Worm (Caenorhabditis elegans) whole organism, L2 larva: Measurements from ENCODE around the gene C05E7.3.
A peak's percentile ranks its signal among the peaks of the same experiment; 100 is the strongest.

Experiments
- C34F6.9 ChIP-seq: fragments of 150-350 bp; optimal IDR thresholded peaks from 2 replicates; lab custom pipeline; 2014; ENCODE audit warnings: missing biosample characterization, missing genetic modification characterization
- F13H6.1 ChIP-seq: sonication (generic microtip); optimal IDR thresholded peaks from 2 replicates; lab custom pipeline; 2016; ENCODE audit warnings: missing genetic modification characterization, missing compliant biosample characterization
- R02D3.7 ChIP-seq: fragments of 150-350 bp; optimal IDR thresholded peaks from 2 replicates; lab custom pipeline; 2014; ENCODE audit warnings: missing biosample characterization, missing genetic modification characterization
- Y55F3AM.14 ChIP-seq: fragments of 200-800 bp; sonication (Bioruptor generic); optimal IDR thresholded peaks from 2 replicates; lab custom pipeline; 2018; ENCODE audit warnings: mild to moderate bottlenecking, missing genetic modification characterization, missing compliant biosample characterization
- alr-1 ChIP-seq: fragments of 150-350 bp; optimal IDR thresholded peaks from 2 replicates; lab custom pipeline; 2014; ENCODE audit warnings: missing biosample characterization, missing genetic modification characterization
- aly-2 ChIP-seq: fragments of 150-350 bp; optimal IDR thresholded peaks from 2 replicates; lab custom pipeline; 2014; ENCODE audit warnings: missing biosample characterization, missing genetic modification characterization
- blmp-1 ChIP-seq: sonication (generic microtip); optimal IDR thresholded peaks from 2 replicates; lab custom pipeline; 2017; ENCODE audit warnings: missing genetic modification characterization, mild to moderate bottlenecking, missing compliant biosample characterization, antibody characterized with exemption, moderate library complexity; ENCODE audit not compliant: insufficient read depth
- ceh-16 ChIP-seq: fragments of 150-350 bp; optimal IDR thresholded peaks from 2 replicates; lab custom pipeline; 2014; ENCODE audit warnings: missing biosample characterization, missing genetic modification characterization
- ceh-82 ChIP-seq: fragments of 150-350 bp; optimal IDR thresholded peaks from 2 replicates; lab custom pipeline; 2014; ENCODE audit warnings: missing biosample characterization, missing genetic modification characterization
- crh-2 ChIP-seq: sonication (generic microtip); optimal IDR thresholded peaks from 2 replicates; lab custom pipeline; 2017; ENCODE audit warnings: missing biosample characterization, missing genetic modification characterization
- egl-27 ChIP-seq: sonication (generic microtip); optimal IDR thresholded peaks from 3 replicates; lab custom pipeline; 2017; ENCODE audit warnings: missing biosample characterization, missing genetic modification reagents, missing genetic modification characterization
- elt-3 ChIP-seq: sonication (generic microtip); optimal IDR thresholded peaks from 2 replicates; lab custom pipeline; 2017; ENCODE audit warnings: missing biosample characterization, missing genetic modification characterization
- fos-1 ChIP-seq: fragments of 150-350 bp; optimal IDR thresholded peaks from 2 replicates; lab custom pipeline; 2014; ENCODE audit warnings: missing biosample characterization, missing genetic modification characterization
- gmeb-1 ChIP-seq: fragments of 150-350 bp; optimal IDR thresholded peaks from 2 replicates; lab custom pipeline; 2014; ENCODE audit warnings: missing biosample characterization, missing genetic modification characterization
- lin-11 ChIP-seq: fragments of 150-350 bp; sonication (generic microtip); optimal IDR thresholded peaks from 2 replicates; lab custom pipeline; 2014; ENCODE audit warnings: missing biosample characterization, missing genetic modification characterization, inconsistent platforms, mixed read lengths
- lin-13 ChIP-seq: fragments of 150-350 bp; optimal IDR thresholded peaks from 2 replicates; lab custom pipeline; 2014; ENCODE audit warnings: missing biosample characterization, missing genetic modification reagents, missing genetic modification characterization
- lin-39 ChIP-seq: fragments of 150-350 bp; optimal IDR thresholded peaks from 2 replicates; lab custom pipeline; 2014; ENCODE audit warnings: missing biosample characterization, missing genetic modification reagents, missing genetic modification characterization
- lsy-2 ChIP-seq, 2 experiments: fragments of 150-350 bp in 1 of 2; sonication (generic microtip) in 1 of 2; optimal IDR thresholded peaks; 2 replicates each; lab custom pipeline; 2014 to 2017; ENCODE audit warnings: missing biosample characterization in 2 of 2, missing genetic modification characterization in 2 of 2
- mab-5 ChIP-seq: fragments of 150-350 bp; optimal IDR thresholded peaks from 2 replicates; lab custom pipeline; 2014; ENCODE audit warnings: missing biosample characterization, missing genetic modification characterization
- mbf-1 ChIP-seq: sonication (generic microtip); optimal IDR thresholded peaks from 2 replicates; lab custom pipeline; 2017; ENCODE audit warnings: missing biosample characterization, missing genetic modification characterization
- mdl-1 ChIP-seq, 2 experiments: fragments of 150-350 bp in 1 of 2; sonication (generic microtip) in 1 of 2; optimal IDR thresholded peaks; 2 replicates each; lab custom pipeline; 2017; ENCODE audit warnings: missing biosample characterization in 2 of 2, missing genetic modification characterization in 2 of 2
- nhr-10 ChIP-seq: sonication (generic microtip); optimal IDR thresholded peaks from 2 replicates; lab custom pipeline; 2017; ENCODE audit warnings: missing biosample characterization, missing genetic modification characterization
- nhr-11 ChIP-seq: fragments of 150-350 bp; optimal IDR thresholded peaks from 2 replicates; lab custom pipeline; 2014; ENCODE audit warnings: missing biosample characterization, missing genetic modification characterization
- nhr-12 ChIP-seq: fragments of 150-350 bp; optimal IDR thresholded peaks from 2 replicates; lab custom pipeline; 2014; ENCODE audit warnings: missing biosample characterization, missing genetic modification characterization
- nhr-129 ChIP-seq: fragments of 150-350 bp; optimal IDR thresholded peaks from 2 replicates; lab custom pipeline; 2014; ENCODE audit warnings: missing biosample characterization, missing genetic modification characterization
- nhr-21 ChIP-seq: fragments of 150-350 bp; optimal IDR thresholded peaks from 2 replicates; lab custom pipeline; 2014; ENCODE audit warnings: missing biosample characterization, missing genetic modification characterization
- nhr-23 ChIP-seq: fragments of 150-350 bp; optimal IDR thresholded peaks from 2 replicates; lab custom pipeline; 2014; ENCODE audit warnings: missing biosample characterization, missing genetic modification reagents, missing genetic modification characterization
- nhr-237 ChIP-seq: fragments of 150-350 bp; optimal IDR thresholded peaks from 2 replicates; lab custom pipeline; 2014; ENCODE audit warnings: missing biosample characterization, missing genetic modification characterization
- nhr-25 ChIP-seq: fragments of 150-350 bp; sonication (generic microtip); optimal IDR thresholded peaks from 3 replicates; lab custom pipeline; 2014; ENCODE audit warnings: missing biosample characterization, missing genetic modification characterization
- nhr-6 ChIP-seq: fragments of 150-350 bp; optimal IDR thresholded peaks from 2 replicates; lab custom pipeline; 2014; ENCODE audit warnings: missing biosample characterization, missing genetic modification characterization
- peb-1 ChIP-seq: fragments of 150-350 bp; optimal IDR thresholded peaks from 2 replicates; lab custom pipeline; 2014; ENCODE audit warnings: missing biosample characterization, missing genetic modification characterization
- sem-4 ChIP-seq: fragments of 150-350 bp; optimal IDR thresholded peaks from 2 replicates; lab custom pipeline; 2014; ENCODE audit warnings: missing biosample characterization, missing genetic modification reagents, missing genetic modification characterization
- skn-1 ChIP-seq: sonication (generic microtip); optimal IDR thresholded peaks from 2 replicates; lab custom pipeline; 2017; ENCODE audit warnings: missing biosample characterization, missing genetic modification characterization
- sma-3 ChIP-seq: sonication (generic microtip); optimal IDR thresholded peaks from 2 replicates; lab custom pipeline; 2016; ENCODE audit warnings: missing genetic modification reagents, missing genetic modification characterization, missing compliant biosample characterization
- sma-9 ChIP-seq, 2 experiments: fragments of 150-350 bp in 1 of 2; sonication (generic microtip) in 1 of 2; optimal IDR thresholded peaks; 2 replicates each; lab custom pipeline; 2014 to 2016; ENCODE audit warnings: missing genetic modification characterization in 2 of 2, mild to moderate bottlenecking in 1 of 2, missing biosample characterization in 1 of 2, missing compliant biosample characterization in 1 of 2, missing genetic modification reagents in 1 of 2, moderate library complexity in 1 of 2
- snpc-4 ChIP-seq: fragments of 150-350 bp; optimal IDR thresholded peaks from 2 replicates; lab custom pipeline; 2014; ENCODE audit warnings: missing biosample characterization, missing genetic modification characterization
- unc-39 ChIP-seq: fragments of 150-350 bp; optimal IDR thresholded peaks from 2 replicates; lab custom pipeline; 2014; ENCODE audit warnings: missing biosample characterization, missing genetic modification characterization
- unc-55 ChIP-seq: fragments of 150-350 bp; sonication (generic microtip); optimal IDR thresholded peaks from 3 replicates; lab custom pipeline; 2014; ENCODE audit warnings: missing biosample characterization, missing genetic modification reagents, missing genetic modification characterization
- unc-62 ChIP-seq: fragments of 150-350 bp; optimal IDR thresholded peaks from 2 replicates; lab custom pipeline; 2014; ENCODE audit warnings: missing biosample characterization, missing genetic modification reagents, missing genetic modification characterization
- zag-1 ChIP-seq: fragments of 150-350 bp; optimal IDR thresholded peaks from 2 replicates; lab custom pipeline; 2014; ENCODE audit warnings: missing biosample characterization, missing genetic modification characterization
- ztf-4 ChIP-seq: fragments of 150-350 bp; optimal IDR thresholded peaks from 2 replicates; lab custom pipeline; 2014; ENCODE audit warnings: missing biosample characterization, missing genetic modification characterization

C05E7.3 gene

ce11 chrX:12977451-12977850 is 31.0 kb upstream of the C05E7.3 start, which contains the start of gene F11C1.9:
Gene F11C1.9, minus strand, starts transcription at chrX:12977551.
- TF ChIP-seq ztf-4 (tag; lab: Kevin White, UChicago) (no peak), unc-62 (GFP tag; lab: Kevin White, UChicago) (no peak), F13H6.1 (tag; lab: Kevin White, UChicago) (no peak), nhr-21 (no peak), alr-1 (no peak)

- TF ChIP-seq sem-4 (tag; lab: Kevin White, UChicago) (no peak), nhr-23 (tag; lab: Kevin White, UChicago) (no peak), nhr-25 (no peak), nhr-11 (tag; lab: Kevin White, UChicago) (no peak), crh-2 (no peak), blmp-1 (tag; lab: Kevin White, UChicago) (no peak), mbf-1 (no peak), lin-13 (GFP tag; lab: Kevin White, UChicago) (no peak)
Measured at ce11 chrX:12976774-12977173, 30.3 kb upstream of the C05E7.3 start, which contains the start of the genes F11C1.4 and F11C1.10. Gene F11C1.4, plus strand, starts transcription at chrX:12977074. Gene F11C1.10, plus strand, starts transcription at chrX:12977082.

- TF ChIP-seq sem-4 (tag; lab: Kevin White, UChicago) (peak; percentile 85), snpc-4 (tag; lab: Kevin White, UChicago) (peak; percentile 17), mdl-1 (tag; optimal IDR thresholded peaks at IDR 0.05; lab: Kevin White, UChicago) (peak in 1 of 2 experiments; percentile 16), nhr-10 (tag; lab: Kevin White, UChicago) (no peak), nhr-23 (tag; lab: Kevin White, UChicago) (no peak), crh-2 (peak; percentile 80), nhr-129 (tag; lab: Kevin White, UChicago) (peak; percentile 91), nhr-21 (peak; percentile 81), unc-55 (GFP tag; lab: Kevin White, UChicago) (peak; percentile 71), zag-1 (tag; lab: Kevin White, UChicago) (peak; percentile 10), F13H6.1 (tag; lab: Kevin White, UChicago) (peak; percentile 73), fos-1 (tag; lab: Kevin White, UChicago) (peak; percentile 63), aly-2 (tag; lab: Kevin White, UChicago) (no peak), R02D3.7 (no peak), blmp-1 (tag; lab: Kevin White, UChicago) (peak; percentile 34), sma-9 (GFP tag; optimal IDR thresholded peaks at IDR 0.05; lab: Kevin White, UChicago) (peak; percentile 84), sma-9 (tag; optimal IDR thresholded peaks at IDR 0.05; lab: Kevin White, UChicago) (no peak), C34F6.9 (tag; lab: Kevin White, UChicago) (peak; percentile 89), mab-5 (tag; lab: Kevin White, UChicago) (peak; percentile 51), lin-11 (tag; lab: Kevin White, UChicago) (peak; percentile 73), gmeb-1 (tag; lab: Kevin White, UChicago) (peak; percentile 76), lin-13 (GFP tag; lab: Kevin White, UChicago) (peak; percentile 84), Y55F3AM.14 (GFP tag; lab: Kevin White, UChicago) (peak; percentile 10), ceh-16 (no peak), nhr-6 (peak; percentile 84), ztf-4 (tag; lab: Kevin White, UChicago) (peak; percentile 39), egl-27 (tag; lab: Kevin White, UChicago) (peak; percentile 53), lsy-2 (tag; optimal IDR thresholded peaks at IDR 0.05; lab: Kevin White, UChicago) (peak; percentile 12 to 84), sma-3 (GFP tag; lab: Kevin White, UChicago) (peak; percentile 75), unc-39 (no peak)
Measured at ce11 chrX:12975595-12976089, 29.2 kb upstream of the C05E7.3 start, which contains the start of gene ppk-3. Gene ppk-3, minus strand, starts transcription at chrX:12975645.

ce11 chrX:12965163-12965562 is 18.7 kb upstream of the C05E7.3 start, which contains the start of gene frpr-2:
Gene frpr-2, plus strand, starts transcription at chrX:12965463.
- TF ChIP-seq lin-39 (tag; lab: Kevin White, UChicago): no peak
- no peak for TF ChIP-seq egl-27 (tag; lab: Kevin White, UChicago)
- TF ChIP-seq fos-1 (tag; lab: Kevin White, UChicago): no peak
- TF ChIP-seq zag-1 (tag; lab: Kevin White, UChicago): no peak
- TF ChIP-seq elt-3 (tag; lab: Kevin White, UChicago): no peak
- TF ChIP-seq nhr-12 (tag; lab: Kevin White, UChicago): no peak
- no peak for TF ChIP-seq nhr-237 (tag; lab: Kevin White, UChicago)
- no peak for TF ChIP-seq skn-1 (tag; lab: Kevin White, UChicago)
- no peak for TF ChIP-seq lsy-2 (tag; optimal IDR thresholded peaks at IDR 0.05; lab: Kevin White, UChicago)
- no peak for TF ChIP-seq ceh-82 (tag; lab: Kevin White, UChicago)
- TF ChIP-seq mbf-1: no peak
- TF ChIP-seq peb-1: no peak
